Worm (Caenorhabditis elegans) whole organism, L1 larva: Measurements from ENCODE around the gene col-137.
"Not testable (repeated sequence)": the region's sequence is repeated elsewhere in the genome, so short reads cannot be mapped to it uniquely, and the experiment has no call there.

Source experiments
- C04F5.9 ChIP-seq: sonication (generic microtip); optimal IDR thresholded peaks from 2 replicates; lab custom pipeline; 2016; ENCODE audit warnings: missing genetic modification characterization, missing compliant biosample characterization
- C16A3.4 ChIP-seq: fragments of 150-350 bp; optimal IDR thresholded peaks from 2 replicates; lab custom pipeline; 2014; ENCODE audit warnings: missing biosample characterization, missing genetic modification characterization
- C34B4.2 ChIP-seq: sonication (generic microtip); optimal IDR thresholded peaks from 2 replicates; lab custom pipeline; 2017; ENCODE audit warnings: mild to moderate bottlenecking, missing genetic modification characterization, missing compliant biosample characterization
- F16B12.6 ChIP-seq: fragments of 150-350 bp; optimal IDR thresholded peaks from 2 replicates; lab custom pipeline; 2014; ENCODE audit warnings: missing biosample characterization, missing genetic modification characterization
- Y116A8C.19 ChIP-seq: sonication (generic microtip); optimal IDR thresholded peaks from 2 replicates; lab custom pipeline; 2016; ENCODE audit warnings: missing compliant biosample characterization, missing genetic modification characterization, borderline replicate concordance
- aly-2 ChIP-seq: fragments of 150-350 bp; optimal IDR thresholded peaks from 2 replicates; lab custom pipeline; 2014; ENCODE audit warnings: missing biosample characterization, missing genetic modification characterization
- ama-1 ChIP-seq: fragments of 150-350 bp; optimal IDR thresholded peaks from 2 replicates; lab custom pipeline; 2014
- ceh-63 ChIP-seq: fragments of 200-800 bp; sonication (Bioruptor generic); optimal IDR thresholded peaks from 2 replicates; lab custom pipeline; 2018; ENCODE audit warnings: mild to moderate bottlenecking, missing genetic modification characterization, missing compliant biosample characterization
- ceh-8 ChIP-seq: fragments of 200-800 bp; sonication (Bioruptor generic); optimal IDR thresholded peaks from 2 replicates; lab custom pipeline; 2018; ENCODE audit warnings: mild to moderate bottlenecking, missing genetic modification characterization, moderate library complexity, missing compliant biosample characterization
- ceh-88 ChIP-seq: fragments of 200-800 bp; sonication (Bioruptor generic); IDR thresholded peaks from 2 replicates; pipeline ENCODE4 v1.3.6; 2022; ENCODE audit warnings: missing genetic modification characterization, missing compliant biosample characterization
- ceh-90 ChIP-seq: sonication (generic microtip); optimal IDR thresholded peaks from 2 replicates; lab custom pipeline; 2016; ENCODE audit warnings: missing genetic modification characterization, missing compliant biosample characterization
- ces-1 ChIP-seq: fragments of 150-350 bp; optimal IDR thresholded peaks from 2 replicates; lab custom pipeline; 2014; ENCODE audit warnings: missing biosample characterization, missing genetic modification reagents, missing genetic modification characterization
- efl-3 ChIP-seq: fragments of 200-800 bp; sonication (Bioruptor generic); optimal IDR thresholded peaks from 2 replicates; lab custom pipeline; 2018; ENCODE audit warnings: mild to moderate bottlenecking, missing genetic modification characterization, missing compliant biosample characterization
- elt-2 ChIP-seq: sonication (generic microtip); optimal IDR thresholded peaks from 2 replicates; lab custom pipeline; 2016; ENCODE audit warnings: missing genetic modification characterization, mild to moderate bottlenecking, inconsistent platforms, missing compliant biosample characterization, missing genetic modification reagents
- ets-5 ChIP-seq: fragments of 200-800 bp; sonication (Bioruptor generic); IDR thresholded peaks from 2 replicates; pipeline ENCODE4 v1.3.6; 2022; ENCODE audit warnings: missing genetic modification characterization, missing compliant biosample characterization
- fkh-8 ChIP-seq: sonication (generic microtip); optimal IDR thresholded peaks from 2 replicates; lab custom pipeline; 2016; ENCODE audit warnings: mild to moderate bottlenecking, missing genetic modification characterization, missing compliant biosample characterization
- hlh-17 ChIP-seq: fragments of 200-800 bp; sonication (Bioruptor generic); optimal IDR thresholded peaks from 2 replicates; lab custom pipeline; 2018; ENCODE audit warnings: missing genetic modification characterization, mild to moderate bottlenecking, missing compliant biosample characterization, moderate library complexity, borderline replicate concordance
- isw-1 ChIP-seq: fragments of 200-800 bp; sonication (Bioruptor generic); IDR thresholded peaks from 2 replicates; pipeline ENCODE4 v1.3.6; 2022; ENCODE audit warnings: missing genetic modification characterization, missing compliant biosample characterization
- jun-1 ChIP-seq: fragments of 150-350 bp; optimal IDR thresholded peaks from 2 replicates; lab custom pipeline; 2014; ENCODE audit warnings: missing biosample characterization, missing genetic modification reagents, missing genetic modification characterization
- lin-39 ChIP-seq: fragments of 150-350 bp; optimal IDR thresholded peaks from 2 replicates; lab custom pipeline; 2014; ENCODE audit warnings: missing biosample characterization, missing genetic modification reagents, missing genetic modification characterization
- mab-9 ChIP-seq: fragments of 200-800 bp; sonication (Bioruptor generic); IDR thresholded peaks from 2 replicates; pipeline ENCODE4 v1.3.6; 2022; ENCODE audit warnings: missing genetic modification reagents, missing genetic modification characterization, missing compliant biosample characterization
- mef-2 ChIP-seq: fragments of 150-350 bp; optimal IDR thresholded peaks from 2 replicates; lab custom pipeline; 2014; ENCODE audit warnings: missing biosample characterization, missing genetic modification characterization
- mep-1 ChIP-seq: fragments of 150-350 bp; optimal IDR thresholded peaks from 2 replicates; lab custom pipeline; 2014; ENCODE audit warnings: missing biosample characterization, missing genetic modification characterization
- nhr-11 ChIP-seq: fragments of 150-350 bp; optimal IDR thresholded peaks from 2 replicates; lab custom pipeline; 2014; ENCODE audit warnings: missing biosample characterization, missing genetic modification characterization
- nhr-12 ChIP-seq: sonication (generic microtip); optimal IDR thresholded peaks from 2 replicates; lab custom pipeline; 2017; ENCODE audit warnings: missing biosample characterization, missing genetic modification characterization
- nhr-19 ChIP-seq: fragments of 200-800 bp; sonication (Bioruptor generic); conservative IDR thresholded peaks from 2 replicates; pipeline ENCODE4 v1.3.6; 2022; ENCODE audit warnings: missing genetic modification characterization, missing compliant biosample characterization
- nhr-28 ChIP-seq: fragments of 150-350 bp; optimal IDR thresholded peaks from 2 replicates; lab custom pipeline; 2014; ENCODE audit warnings: missing biosample characterization, missing genetic modification characterization
- nhr-71 ChIP-seq: sonication (generic microtip); optimal IDR thresholded peaks from 2 replicates; lab custom pipeline; 2016; ENCODE audit warnings: mild to moderate bottlenecking, missing genetic modification characterization, moderate library complexity, missing compliant biosample characterization
- pax-3 ChIP-seq: fragments of 200-800 bp; sonication (Bioruptor generic); optimal IDR thresholded peaks from 2 replicates; lab custom pipeline; 2018; ENCODE audit warnings: mild to moderate bottlenecking, missing genetic modification characterization, moderate library complexity, missing compliant biosample characterization
- pqm-1 ChIP-seq: sonication (generic microtip); optimal IDR thresholded peaks from 3 replicates; lab custom pipeline; 2017; ENCODE audit warnings: missing biosample characterization, missing genetic modification characterization
- skn-1 ChIP-seq: fragments of 150-350 bp; optimal IDR thresholded peaks from 2 replicates; lab custom pipeline; 2014; ENCODE audit warnings: missing biosample characterization, missing genetic modification characterization
- snpc-4 ChIP-seq: fragments of 150-350 bp; optimal IDR thresholded peaks from 2 replicates; lab custom pipeline; 2014; ENCODE audit warnings: missing biosample characterization, missing genetic modification characterization
- sptf-1 ChIP-seq: fragments of 150-350 bp; optimal IDR thresholded peaks from 2 replicates; lab custom pipeline; 2014; ENCODE audit warnings: missing biosample characterization, missing genetic modification characterization
- sup-37 ChIP-seq: fragments of 200-800 bp; sonication (Bioruptor generic); optimal IDR thresholded peaks from 2 replicates; lab custom pipeline; 2018; ENCODE audit warnings: mild to moderate bottlenecking, missing genetic modification characterization, missing compliant biosample characterization
- unc-62 ChIP-seq: fragments of 150-350 bp; optimal IDR thresholded peaks from 2 replicates; lab custom pipeline; 2014; ENCODE audit warnings: missing biosample characterization, missing genetic modification reagents, missing genetic modification characterization
- xbp-1 ChIP-seq: sonication (generic microtip); optimal IDR thresholded peaks from 2 replicates; lab custom pipeline; 2016; ENCODE audit warnings: missing genetic modification characterization, missing compliant biosample characterization
- zag-1 ChIP-seq: fragments of 150-350 bp; optimal IDR thresholded peaks from 2 replicates; lab custom pipeline; 2014; ENCODE audit warnings: missing biosample characterization, missing genetic modification characterization

The col-137 gene

DNA sequence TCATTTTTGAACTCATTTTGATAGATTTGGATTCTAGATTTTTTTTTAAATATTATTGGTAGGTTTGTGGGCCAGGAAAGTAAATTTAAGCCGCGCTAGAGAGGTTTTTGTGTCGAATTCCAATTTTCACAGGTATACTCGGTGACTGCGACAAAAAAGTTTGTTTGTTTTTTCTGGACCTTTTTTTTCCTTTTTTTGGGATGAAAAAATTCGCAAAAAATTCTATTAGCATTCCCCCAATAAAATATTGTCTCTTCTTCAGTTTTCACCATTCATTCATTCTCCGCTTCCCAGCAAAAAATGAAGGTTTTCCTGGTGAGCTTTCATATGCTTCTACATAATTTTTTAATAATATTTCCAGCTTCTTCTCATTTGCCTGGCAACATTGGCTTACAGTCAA lies 26.5 kb upstream of the col-137 start, which contains the start of gene Y51H4A.936:
Y51H4A.936 (plus strand) TSS at position 301 of the 400 bp plus-strand sequence.
- TF ChIP-seq fkh-8 (tag; lab: Kevin White, UChicago) (no peak), nhr-19 (no peak), skn-1 (tag; lab: Kevin White, UChicago) (no peak), F16B12.6 (tag; lab: Kevin White, UChicago) (no peak), nhr-28 (tag; lab: Kevin White, UChicago) (no peak), ces-1 (GFP tag; lab: Kevin White, UChicago) (no peak), ceh-90 (tag; lab: Kevin White, UChicago) (no peak), ceh-63 (GFP tag; lab: Kevin White, UChicago) (no peak), efl-3 (GFP tag; lab: Kevin White, UChicago) (no peak), lin-39 (tag; lab: Kevin White, UChicago) (no peak), isw-1 (GFP tag; lab: Robert Waterston, UW) (no peak), pqm-1 (tag; lab: Kevin White, UChicago) (no peak), mab-9 (no peak), ceh-88 (GFP tag; lab: Robert Waterston, UW) (no peak), ceh-8 (GFP tag; lab: Kevin White, UChicago) (no peak)

DNA sequence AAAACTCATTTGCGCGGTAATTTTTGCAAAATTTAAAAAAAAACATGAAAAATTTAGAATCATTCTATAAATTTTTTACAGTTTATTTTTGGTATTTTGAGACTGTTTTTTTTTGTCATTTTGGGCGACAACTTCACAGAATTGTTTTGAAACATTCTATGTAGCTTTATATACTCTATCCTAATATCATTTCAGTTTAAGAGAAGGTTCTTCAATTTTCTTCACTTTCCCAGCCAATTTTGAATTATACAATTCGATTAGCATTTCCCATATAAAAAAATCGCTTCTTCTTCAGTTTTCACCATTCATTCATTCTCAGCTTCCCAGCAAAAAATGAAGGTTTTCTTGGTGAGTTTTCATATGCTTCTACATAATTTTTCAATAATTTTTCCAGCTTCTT lies 25.1 kb upstream of the col-137 start, which contains the start of gene fipr-28:
fipr-28 (plus strand) TSS at position 301 of the 400 bp plus-strand sequence.
- TF ChIP-seq pqm-1 (tag; lab: Kevin White, UChicago): no peak
- no peak for TF ChIP-seq nhr-12 (tag; lab: Kevin White, UChicago)
- no peak for TF ChIP-seq ets-5 (GFP tag; lab: Robert Waterston, UW)
- no peak for TF ChIP-seq nhr-71 (tag; lab: Kevin White, UChicago)
- no peak for TF ChIP-seq lin-39 (tag; lab: Kevin White, UChicago)
- no peak for TF ChIP-seq snpc-4
- no peak for TF ChIP-seq pax-3 (tag; lab: Kevin White, UChicago)
- TF ChIP-seq mep-1: no peak
- no peak for TF ChIP-seq jun-1 (tag; lab: Kevin White, UChicago)
- no peak for TF ChIP-seq ama-1 (lab: Kevin White, UChicago)
- TF ChIP-seq nhr-11 (tag; lab: Kevin White, UChicago): no peak
- TF ChIP-seq sup-37 (GFP tag; lab: Kevin White, UChicago): no peak
- TF ChIP-seq xbp-1 (tag; lab: Kevin White, UChicago): no peak
- TF ChIP-seq hlh-17: no peak
- no peak for TF ChIP-seq C04F5.9 (tag; lab: Kevin White, UChicago)

DNA sequence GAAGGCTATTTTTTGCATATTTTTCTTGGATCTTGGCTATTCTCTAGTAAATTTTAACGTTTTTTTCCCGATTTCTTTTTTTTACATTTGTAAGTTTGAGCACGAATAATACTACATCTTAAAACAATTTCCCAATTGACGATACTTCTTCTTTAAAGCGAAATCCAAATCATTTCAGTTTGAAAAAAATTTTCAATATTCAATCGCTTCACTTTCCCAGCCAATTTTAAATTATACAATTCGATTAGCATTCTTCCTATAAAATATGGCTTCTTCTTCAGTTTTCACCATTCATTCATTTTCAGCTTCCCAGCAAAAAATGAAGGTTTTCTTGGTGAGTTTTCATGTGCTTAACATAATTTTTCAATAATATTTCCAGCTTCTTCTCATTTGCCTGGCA lies 23.3 kb upstream of the col-137 start, which contains the start of gene fip-7:
fip-7 (plus strand) TSS at position 301 of the 400 bp plus-strand sequence.
- not testable (repeated sequence) for TF ChIP-seq sup-37 (GFP tag; lab: Kevin White, UChicago); Y116A8C.19; zag-1 (tag; lab: Kevin White, UChicago)
- TF ChIP-seq, all 84 proteins: peak for 0; not testable (repeated sequence) for 84

DNA sequence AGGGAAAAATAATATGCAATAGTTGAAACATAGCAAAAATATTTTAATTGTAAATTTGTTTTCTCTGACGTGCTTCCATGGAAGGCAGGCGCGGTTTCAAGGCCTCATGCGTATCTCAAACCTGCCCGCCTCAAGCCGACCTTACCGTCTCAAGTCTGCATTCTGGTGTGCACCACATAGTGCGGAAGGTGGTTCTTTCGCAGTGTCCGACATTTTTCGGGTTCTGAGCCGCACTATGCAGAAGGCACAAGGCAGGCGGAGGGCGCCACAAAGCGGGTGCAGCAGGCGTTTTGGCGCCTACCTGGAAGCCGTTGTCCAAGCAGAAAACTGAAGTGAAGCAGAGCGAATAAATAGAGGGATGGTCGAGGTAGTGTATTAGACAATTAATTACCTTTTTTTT lies 19.9 kb upstream of the col-137 start:
- TF ChIP-seq C04F5.9 (tag; lab: Kevin White, UChicago) (no peak), C34B4.2 (no peak), aly-2 (tag; lab: Kevin White, UChicago) (no peak), elt-2 (tag; lab: Kevin White, UChicago) (no peak), C16A3.4 (tag; lab: Kevin White, UChicago) (no peak), sptf-1 (tag; lab: Kevin White, UChicago) (no peak), mef-2 (tag; lab: Kevin White, UChicago) (no peak), unc-62 (GFP tag; lab: Kevin White, UChicago) (no peak)
